Fruit fly (Drosophila melanogaster): ENCODE measurements around the gene GstO1.

Gene GstO1

dm6 chr3L:8524816-8525625, at the start of gene GstO1, which contains the start of gene foi (continued):
- peak; percentile 48 for TF ChIP-seq vvl (GFP tag; IDR thresholded peaks at IDR 0.05)
- peak; percentile 98 for TF ChIP-seq hb (GFP tag; IDR thresholded peaks at IDR 0.05; ENCODE audit: partially characterized antibody)
- no peak; the same call in 1 of the 2 replicates for TF ChIP-seq lmd (GFP tag; IDR thresholded peaks at IDR 0.05)
- TF ChIP-seq jigr1 (GFP tag; IDR thresholded peaks at IDR 0.05), result no peak
- TF ChIP-seq h (optimal IDR thresholded peaks at IDR 0.05), result no peak
- no peak for TF ChIP-seq CG4424 (GFP tag; optimal IDR thresholded peaks at IDR 0.05)
- TF ChIP-seq slp2 (GFP tag; optimal IDR thresholded peaks at IDR 0.05), result no peak
- peak; percentile 97 for TF ChIP-seq knrl (GFP tag; IDR thresholded peaks at IDR 0.05; ENCODE audit: partially characterized antibody)
- TF ChIP-seq bbx (GFP tag; IDR thresholded peaks at IDR 0.05; ENCODE audit: partially characterized antibody), result peak; percentile 99
- TF ChIP-seq Hey (tag; optimal IDR thresholded peaks at IDR 0.05), result no peak
- TF ChIP-seq CG1602 (GFP tag; optimal IDR thresholded peaks at IDR 0.05), result peak; percentile 3
- TF ChIP-seq B-H1 (GFP tag; IDR thresholded peaks at IDR 0.05), result no peak
- no peak for TF ChIP-seq kah (GFP tag; optimal IDR thresholded peaks at IDR 0.05)
- TF ChIP-seq Gug (GFP tag; IDR thresholded peaks at IDR 0.05), result peak; percentile 47; the same call in 1 of the 4 replicates
- TF ChIP-seq crc (GFP tag; optimal IDR thresholded peaks at IDR 0.05), result no peak
- TF ChIP-seq tap (tag; optimal IDR thresholded peaks at IDR 0.05), result no peak
- peak; percentile 6 for TF ChIP-seq CTCF (GFP tag; optimal IDR thresholded peaks at IDR 0.05)
- TF ChIP-seq ken (GFP tag; IDR thresholded peaks at IDR 0.05), result 0 out of 3 replicates have a peak, but pooled peaks have one; percentile 31
- peak; percentile 7 for TF ChIP-seq CG7839 (tag; optimal IDR thresholded peaks at IDR 0.05)
- TF ChIP-seq fru (optimal IDR thresholded peaks at IDR 0.05), result no peak
- TF ChIP-seq Hsf (GFP tag; optimal IDR thresholded peaks at IDR 0.05), result peak; percentile 3
- no peak for TF ChIP-seq pan (optimal IDR thresholded peaks at IDR 0.05)
- peak in 1 of 2 experiments; percentile 28 for TF ChIP-seq pan (GFP tag; optimal IDR thresholded peaks at IDR 0.05 in 1 of 2, IDR thresholded peaks at IDR 0.05 in 1 of 2)
- no peak for TF ChIP-seq Bteb2 (GFP tag; optimal IDR thresholded peaks at IDR 0.05)
- TF ChIP-seq nmo (GFP tag; optimal IDR thresholded peaks at IDR 0.05), result peak; percentile 65
- peak; percentile 99 for TF ChIP-seq CG16813 (GFP tag; IDR thresholded peaks at IDR 0.05; ENCODE audit: partially characterized antibody)
- peak; percentile 99 for TF ChIP-seq Bgb (GFP tag; IDR thresholded peaks at IDR 0.05; ENCODE audit: partially characterized antibody)
- TF ChIP-seq wor (GFP tag; IDR thresholded peaks at IDR 0.05), result no peak
- no peak for TF ChIP-seq chif (GFP tag; optimal IDR thresholded peaks at IDR 0.05)
- peak; percentile 45 for TF ChIP-seq MTF-1 (GFP tag; optimal IDR thresholded peaks at IDR 0.05; ENCODE audit: borderline replicate concordance)
- TF ChIP-seq emc (GFP tag; optimal IDR thresholded peaks at IDR 0.05), result no peak
- TF ChIP-seq scrt (GFP tag; optimal IDR thresholded peaks at IDR 0.05), result peak; percentile 0
- TF ChIP-seq Med (GFP tag), result peak; percentile 83
- TF ChIP-seq al (GFP tag; IDR thresholded peaks at IDR 0.05), result no peak
- peak; percentile 31 for TF ChIP-seq Meics (GFP tag; optimal IDR thresholded peaks at IDR 0.05)
- peak; percentile 97 for TF ChIP-seq inv (GFP tag; IDR thresholded peaks at IDR 0.05; ENCODE audit: partially characterized antibody)
- TF ChIP-seq klu (GFP tag; IDR thresholded peaks at IDR 0.05), result no peak
- TF ChIP-seq zen (tag; optimal IDR thresholded peaks at IDR 0.05), result peak; percentile 27
- no peak for TF ChIP-seq zf30C (GFP tag; optimal IDR thresholded peaks at IDR 0.05)
- TF ChIP-seq fu2 (GFP tag; optimal IDR thresholded peaks at IDR 0.05), result no peak
- no peak for TF ChIP-seq CG7357 (GFP tag; IDR thresholded peaks at IDR 0.05)
- peak; percentile 99 for TF ChIP-seq Opbp (GFP tag; IDR thresholded peaks at IDR 0.05; ENCODE audit: partially characterized antibody)
- TF ChIP-seq CG13424 (tag; optimal IDR thresholded peaks at IDR 0.05), result peak; percentile 19
- peak; percentile 93 for TF ChIP-seq hbn (GFP tag; IDR thresholded peaks at IDR 0.05; ENCODE audit: partially characterized antibody)
- no peak for TF ChIP-seq cato (GFP tag; optimal IDR thresholded peaks at IDR 0.05; ENCODE audit: borderline replicate concordance)
- TF ChIP-seq CG7372 (GFP tag; IDR thresholded peaks at IDR 0.05), result no peak
- peak; percentile 56 for TF ChIP-seq CG2120 (GFP tag; optimal IDR thresholded peaks at IDR 0.05)
- TF ChIP-seq CG10366 (GFP tag; IDR thresholded peaks at IDR 0.05), result no peak
- peak; percentile 39 for TF ChIP-seq CG30403 (GFP tag; optimal IDR thresholded peaks at IDR 0.05)
- TF ChIP-seq Ptx1 (GFP tag; IDR thresholded peaks at IDR 0.05), result peak; percentile 21; the same call in 1 of the 2 replicates

All from whole organism, embryonic.